Worm (Caenorhabditis elegans) whole organism, midembryonic: ENCODE data around the gene lap-1.
A peak's percentile ranks its signal among the peaks of the same experiment; 100 is the strongest.

ENCODE experiments used
- T22C8.4 ChIP-seq: fragments of 200-800 bp; sonication (Bioruptor generic); IDR thresholded peaks from 2 replicates; pipeline ENCODE4 v1.3.6; 2022; ENCODE audit warnings: missing genetic modification characterization, missing compliant biosample characterization
- cog-1 ChIP-seq: sonication (generic microtip); optimal IDR thresholded peaks from 2 replicates; lab custom pipeline; 2016; ENCODE audit warnings: missing genetic modification characterization, missing compliant biosample characterization
- flt-1 ChIP-seq: fragments of 200-800 bp; sonication (Bioruptor generic); IDR thresholded peaks from 2 replicates; pipeline ENCODE4 v1.3.6; 2022; ENCODE audit warnings: missing genetic modification characterization, missing compliant biosample characterization
- klf-2 ChIP-seq: fragments of 200-800 bp; sonication (Bioruptor generic); conservative IDR thresholded peaks from 2 replicates; pipeline ENCODE4 v1.3.6; 2022; ENCODE audit warnings: missing genetic modification reagents, missing genetic modification characterization, missing compliant biosample characterization
- med-1 ChIP-seq: sonication (generic microtip); optimal IDR thresholded peaks from 2 replicates; lab custom pipeline; 2017; ENCODE audit warnings: missing genetic modification characterization, mild to moderate bottlenecking, missing compliant biosample characterization, antibody characterized with exemption, missing genetic modification reagents; ENCODE audit not compliant: insufficient read depth
- ref-1 ChIP-seq: fragments of 200-800 bp; sonication (Bioruptor generic); conservative IDR thresholded peaks from 2 replicates; pipeline ENCODE4 v1.3.6; 2022; ENCODE audit warnings: missing genetic modification reagents, missing genetic modification characterization, missing compliant biosample characterization
- tab-1 ChIP-seq: fragments of 200-800 bp; sonication (Bioruptor generic); IDR thresholded peaks from 2 replicates; pipeline ENCODE4 v1.3.6; 2022; ENCODE audit warnings: missing genetic modification characterization, missing compliant biosample characterization
- ztf-23 ChIP-seq: fragments of 200-800 bp; sonication (Bioruptor generic); IDR thresholded peaks from 2 replicates; pipeline ENCODE4 v1.3.6; 2022; ENCODE audit warnings: missing genetic modification reagents, missing genetic modification characterization, missing compliant biosample characterization
- ztf-29 ChIP-seq: fragments of 200-800 bp; sonication (Bioruptor generic); IDR thresholded peaks from 2 replicates; pipeline ENCODE4 v1.3.6; 2022; ENCODE audit warnings: missing genetic modification reagents, missing genetic modification characterization, missing compliant biosample characterization

lap-1 gene

DNA sequence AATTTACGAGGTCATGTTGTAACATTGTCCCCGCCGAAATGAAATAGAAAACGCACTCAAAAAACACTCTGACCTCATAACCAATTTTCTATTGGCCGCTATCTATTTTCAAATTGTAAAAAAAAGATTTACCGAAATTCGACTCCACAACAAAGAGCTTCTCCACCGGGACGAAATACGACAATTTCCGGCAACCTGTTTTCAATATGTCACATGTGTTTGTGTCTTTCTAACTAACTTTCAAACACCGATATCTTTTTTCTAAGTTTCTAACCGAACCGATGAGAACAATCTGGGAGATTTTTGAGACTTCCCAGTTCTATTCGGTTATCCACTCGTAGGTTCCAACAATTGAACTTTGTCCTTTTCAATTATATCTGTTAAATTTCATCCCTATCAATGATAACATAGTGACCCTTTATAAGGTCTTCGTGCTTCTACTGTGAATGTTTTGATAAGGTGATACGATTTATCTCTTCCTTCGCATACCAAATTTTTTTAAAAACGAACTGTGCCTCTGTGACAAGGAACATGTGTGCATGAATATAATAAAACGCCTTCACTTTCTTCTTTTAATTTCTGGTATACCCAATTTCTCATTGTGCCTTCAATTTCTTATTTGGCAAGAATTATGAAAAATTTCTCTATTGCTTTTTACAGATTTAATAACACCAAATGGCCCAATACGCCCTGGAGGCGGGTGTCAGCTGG is 30.0 kb downstream of the lap-1 start, which contains the start of gene lmbr-1:
TSS of gene lmbr-1 (plus strand) at position 661 of the 711 bp plus-strand sequence.
- no peak for TF ChIP-seq cog-1 (tag; lab: Kevin White, UChicago)
- TF ChIP-seq med-1 (GFP tag; lab: Kevin White, UChicago), result no peak
- TF ChIP-seq tab-1 (GFP tag; lab: Robert Waterston, UW), result no peak
- no peak for TF ChIP-seq T22C8.4 (GFP tag; lab: Robert Waterston, UW)
- TF ChIP-seq ref-1 (GFP tag; lab: Robert Waterston, UW), result no peak
- TF ChIP-seq ztf-29 (GFP tag; lab: Robert Waterston, UW), result no peak
- TF ChIP-seq ztf-23 (GFP tag; lab: Robert Waterston, UW), result no peak
- no peak for TF ChIP-seq flt-1 (GFP tag; lab: Robert Waterston, UW)

DNA sequence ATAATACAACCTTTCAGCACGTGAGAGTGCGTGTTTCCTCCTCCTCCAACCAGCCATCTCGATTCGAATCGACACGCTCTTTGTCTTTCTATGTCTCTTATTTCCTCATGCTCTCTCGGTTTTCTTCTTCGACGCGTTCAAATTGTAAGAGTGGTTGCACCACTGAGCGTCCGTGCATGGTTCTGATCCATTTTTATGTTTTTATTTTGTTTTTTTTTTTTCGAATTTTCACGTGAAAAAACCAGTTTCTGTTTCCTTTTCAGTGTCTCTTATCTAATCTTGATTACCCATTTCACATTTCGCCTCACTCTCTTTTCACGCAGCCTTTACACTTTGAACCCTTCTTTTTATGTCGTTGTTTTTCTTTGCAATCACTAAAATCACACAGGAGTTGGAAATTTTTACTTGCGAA is 30.9 kb downstream of the lap-1 start:
- no peak for TF ChIP-seq flt-1 (GFP tag; lab: Robert Waterston, UW)
- no peak for TF ChIP-seq T22C8.4 (GFP tag; lab: Robert Waterston, UW)
- no peak for TF ChIP-seq ref-1 (GFP tag; lab: Robert Waterston, UW)
- no peak for TF ChIP-seq klf-2 (GFP tag; lab: Robert Waterston, UW)
- no peak for TF ChIP-seq ztf-23 (GFP tag; lab: Robert Waterston, UW)
- no peak for TF ChIP-seq tab-1 (GFP tag; lab: Robert Waterston, UW)
- TF ChIP-seq ztf-29 (GFP tag; lab: Robert Waterston, UW), result no peak
- TF ChIP-seq med-1 (GFP tag; lab: Kevin White, UChicago), result no peak
- TF ChIP-seq cog-1 (tag; lab: Kevin White, UChicago), result no peak

ce11 chrIII:8370188-8370587 is 31.5 kb downstream of the lap-1 start:
- no peak for TF ChIP-seq klf-2 (GFP tag; lab: Robert Waterston, UW)
- no peak for TF ChIP-seq tab-1 (GFP tag; lab: Robert Waterston, UW)
- no peak for TF ChIP-seq flt-1 (GFP tag; lab: Robert Waterston, UW)
- TF ChIP-seq med-1 (GFP tag; lab: Kevin White, UChicago), result no peak

- TF ChIP-seq T22C8.4 (GFP tag; lab: Robert Waterston, UW), result no peak
- TF ChIP-seq ztf-29 (GFP tag; lab: Robert Waterston, UW), result no peak
- no peak for TF ChIP-seq ref-1 (GFP tag; lab: Robert Waterston, UW)
- no peak for TF ChIP-seq tab-1 (GFP tag; lab: Robert Waterston, UW)
- TF ChIP-seq cog-1 (tag; lab: Kevin White, UChicago), result no peak
- no peak for TF ChIP-seq ztf-23 (GFP tag; lab: Robert Waterston, UW)
- no peak for TF ChIP-seq klf-2 (GFP tag; lab: Robert Waterston, UW)
- no peak for TF ChIP-seq med-1 (GFP tag; lab: Kevin White, UChicago)
- no peak for TF ChIP-seq flt-1 (GFP tag; lab: Robert Waterston, UW)
Observed at ce11 chrIII:8369172-8369571, 32.6 kb downstream of the lap-1 start.

- TF ChIP-seq flt-1 (GFP tag; lab: Robert Waterston, UW) (no peak), klf-2 (GFP tag; lab: Robert Waterston, UW) (no peak), med-1 (GFP tag; lab: Kevin White, UChicago) (no peak), ref-1 (GFP tag; lab: Robert Waterston, UW) (no peak), ztf-23 (GFP tag; lab: Robert Waterston, UW) (no peak), ztf-29 (GFP tag; lab: Robert Waterston, UW) (no peak)
Observed at ce11 chrIII:8368619-8369018, 33.1 kb downstream of the lap-1 start, which contains the start of gene R05D3.9. R05D3.9 (minus strand) TSS chrIII:8368719.

DNA sequence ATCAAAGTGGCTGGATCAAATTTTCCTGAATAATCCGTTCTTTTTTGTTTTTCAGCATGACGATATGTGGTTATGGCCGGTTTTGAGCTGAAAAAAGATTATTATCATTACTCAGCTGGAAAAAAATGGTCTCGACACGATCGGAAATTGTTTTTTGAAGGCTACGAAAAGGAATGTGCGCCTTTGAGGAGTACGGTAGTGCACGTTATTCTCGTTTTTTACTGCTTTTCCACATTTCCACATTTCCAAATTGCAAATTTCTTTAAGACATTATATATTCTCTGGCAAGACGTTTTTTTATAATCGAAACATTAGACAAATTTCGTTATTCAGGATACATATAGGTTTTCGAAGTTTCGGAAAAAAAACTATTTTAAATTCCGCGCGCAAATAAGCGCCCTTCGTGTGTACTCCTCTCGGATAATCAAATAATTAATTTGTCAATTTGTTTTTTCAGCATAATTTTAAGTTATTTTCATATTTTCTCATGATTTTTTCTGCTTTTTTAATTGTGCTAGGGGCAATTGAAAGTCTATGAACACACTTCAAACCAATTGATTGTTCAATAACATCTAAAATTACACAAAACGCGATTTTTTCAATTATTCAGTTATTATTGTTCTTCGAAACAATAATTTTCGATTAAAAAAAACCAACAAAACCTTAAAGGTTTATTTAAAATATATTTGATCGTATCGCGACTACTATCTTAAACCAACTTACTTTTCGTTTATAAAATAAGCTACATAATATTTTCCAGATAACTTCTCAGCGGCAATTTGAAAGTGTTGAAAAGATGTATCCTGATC is 38.3 kb downstream of the lap-1 start, which contains the start of gene R05D3.3:
TSS of gene R05D3.3 (plus strand) at position 759 of the 809 bp plus-strand sequence.
- TF ChIP-seq flt-1 (GFP tag; lab: Robert Waterston, UW) (no peak), ztf-29 (GFP tag; lab: Robert Waterston, UW) (no peak), cog-1 (tag; lab: Kevin White, UChicago) (no peak), ref-1 (GFP tag; lab: Robert Waterston, UW) (no peak), T22C8.4 (GFP tag; lab: Robert Waterston, UW) (no peak), ztf-23 (GFP tag; lab: Robert Waterston, UW) (no peak), med-1 (GFP tag; lab: Kevin White, UChicago) (no peak), klf-2 (GFP tag; lab: Robert Waterston, UW) (no peak), tab-1 (GFP tag; lab: Robert Waterston, UW) (no peak)

DNA sequence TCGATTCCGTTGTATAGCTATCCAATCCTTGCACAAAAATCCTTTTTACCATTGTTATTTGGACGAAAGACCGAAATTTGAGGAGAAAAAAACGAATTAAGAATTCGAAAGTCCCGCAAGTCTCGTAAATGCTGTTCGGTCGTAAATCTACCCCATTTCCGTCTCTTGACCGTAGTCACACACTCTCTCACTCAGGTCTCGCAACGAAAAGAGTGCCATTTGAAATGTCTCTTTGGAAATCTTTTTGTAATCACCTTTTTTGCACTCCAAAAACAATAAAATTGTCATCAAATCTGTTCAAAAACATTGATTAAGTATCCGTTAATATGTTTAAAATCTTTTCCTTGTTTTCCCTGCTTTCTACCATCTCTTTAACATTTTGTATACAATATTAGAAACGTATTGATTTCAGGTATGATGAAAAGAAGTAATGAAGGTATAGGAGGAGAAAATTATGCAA is 43.5 kb downstream of the lap-1 start, which contains the start of the genes R05D3.8 and rfp-1:
TSS of gene R05D3.8 (minus strand) at position 115 of the 460 bp plus-strand sequence.
TSS of gene rfp-1 (plus strand) at position 410 of the 460 bp plus-strand sequence.
- peak; percentile 9 for TF ChIP-seq cog-1 (tag; lab: Kevin White, UChicago)
- TF ChIP-seq tab-1 (GFP tag; lab: Robert Waterston, UW), result no peak

ce11 chrIII:8356407-8356881 is 45.3 kb downstream of the lap-1 start:
- TF ChIP-seq flt-1 (GFP tag; lab: Robert Waterston, UW) (peak; percentile 68), med-1 (GFP tag; lab: Kevin White, UChicago) (no peak), T22C8.4 (GFP tag; lab: Robert Waterston, UW) (no peak), ztf-23 (GFP tag; lab: Robert Waterston, UW) (no peak), klf-2 (GFP tag; lab: Robert Waterston, UW) (no peak), tab-1 (GFP tag; lab: Robert Waterston, UW) (no peak), ztf-29 (GFP tag; lab: Robert Waterston, UW) (peak; percentile 27; the same call in 1 of the 2 replicates), ref-1 (GFP tag; lab: Robert Waterston, UW) (no peak), cog-1 (tag; lab: Kevin White, UChicago) (peak; percentile 67)
